Worm (Caenorhabditis elegans) whole organism, early embryonic: Measurements from ENCODE around the gene F01D4.5.

Experiments used
- ceh-36 ChIP-seq: sonication (generic microtip); optimal IDR thresholded peaks from 2 replicates; lab custom pipeline; 2016; ENCODE audit warnings: missing genetic modification characterization, inconsistent platforms, missing compliant biosample characterization
- flt-1 ChIP-seq: fragments of 200-800 bp; sonication (Bioruptor generic); IDR thresholded peaks from 2 replicates; pipeline ENCODE4 v1.3.6; 2022; ENCODE audit warnings: missing genetic modification characterization, missing compliant biosample characterization
- sea-1 ChIP-seq: fragments of 200-800 bp; sonication (Bioruptor generic); conservative IDR thresholded peaks from 2 replicates; pipeline ENCODE4 v1.3.6; 2022; ENCODE audit warnings: missing genetic modification characterization, missing compliant biosample characterization

DNA sequence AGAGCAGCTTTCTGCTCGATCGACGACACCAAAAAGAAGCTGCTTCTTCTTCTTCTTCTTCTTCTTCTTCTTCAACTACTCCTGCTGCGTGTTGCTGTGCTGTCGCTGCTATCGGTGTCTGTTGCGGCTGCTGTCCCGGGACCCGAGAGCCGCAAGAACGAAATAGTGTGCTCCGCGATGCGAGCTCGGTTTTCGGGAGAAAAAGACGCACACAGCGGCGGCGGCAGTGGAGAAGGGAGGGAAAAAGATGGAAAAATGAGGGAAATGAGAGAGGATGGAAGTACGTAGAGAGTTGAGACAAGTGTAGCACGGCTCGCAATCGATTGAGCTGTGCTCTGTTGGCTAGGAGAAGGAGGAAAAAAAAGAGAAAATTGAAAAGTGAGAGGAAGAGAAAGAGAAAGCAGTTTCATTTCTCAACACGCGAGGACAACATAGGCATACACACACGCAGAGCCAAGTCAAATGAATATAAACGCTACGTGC lies 20.3 kb upstream of the F01D4.5 start:
- TF ChIP-seq flt-1 (no peak), ceh-36 (tag; lab: Kevin White, UChicago) (no peak), sea-1 (GFP tag; lab: Robert Waterston, UW) (no peak)
